Fruit fly (Drosophila melanogaster) S2 (cell line): ENCODE results near the gene CG31463.

Experiments
- CG8478 ChIP-seq: fragments of >200 bp; optimal IDR thresholded peaks from 2 replicates; lab custom pipeline; 2018
- CTCF ChIP-seq, 2 experiments: fragments of >200 bp; optimal IDR thresholded peaks; 2 replicates each; lab custom pipeline; 2018

- no peak for TF ChIP-seq CTCF (optimal IDR thresholded peaks at IDR 0.05; lab: Kevin White, UChicago)
- no peak for TF ChIP-seq CG8478 (lab: Kevin White, UChicago)
Measured at dm6 chr3R:8292034-8292433, at the start of gene CG31463.
